Fruit fly (Drosophila melanogaster) whole organism: ENCODE results near the gene Trm7-34.

ENCODE experiments used
- Dll ChIP-seq: fragments of >200 bp; optimal IDR thresholded peaks from 2 replicates; lab custom pipeline; 2017
- pan ChIP-seq: fragments of >200 bp; optimal IDR thresholded peaks from 2 replicates; lab custom pipeline; 2017

DNA sequence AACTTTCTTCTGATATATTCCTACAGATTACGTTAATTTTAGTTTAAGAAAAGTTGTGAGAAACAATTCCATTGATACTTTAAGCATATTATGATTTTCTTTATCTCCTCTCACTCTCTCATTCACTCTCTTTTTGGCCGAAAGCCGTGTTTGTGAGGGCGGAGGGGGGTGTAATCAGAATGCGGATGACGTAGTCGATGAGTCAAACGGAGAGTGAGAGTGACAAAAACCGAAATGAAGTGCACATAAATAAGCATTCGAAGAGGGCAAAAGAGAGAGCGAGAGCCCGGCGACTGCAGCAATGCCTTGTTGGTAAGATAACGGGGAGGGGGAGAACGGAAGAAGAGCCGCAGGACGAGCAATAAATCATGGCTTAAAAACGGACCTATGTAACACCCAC is 39.4 kb downstream of the Trm7-34 start:
- TF ChIP-seq Dll (lab: Kevin White, UChicago), result no peak
- TF ChIP-seq pan (lab: Kevin White, UChicago), result no peak
